Fruit fly (Drosophila melanogaster) whole organism, prepupa: ENCODE measurements around the gene Pi3K21B.

Experiments used
- Blimp-1 ChIP-seq: fragments of 200-800 bp; sonication (Bioruptor generic); optimal IDR thresholded peaks from 3 replicates; lab custom pipeline; 2017; ENCODE audit warnings: missing biosample characterization, missing genetic modification characterization, mild to moderate bottlenecking, moderate library complexity, missing genetic modification reagents
- CG1621 ChIP-seq: fragments of 200-800 bp; sonication (Bioruptor generic); optimal IDR thresholded peaks from 3 replicates; lab custom pipeline; 2018; ENCODE audit warnings: missing biosample characterization, mild to moderate bottlenecking, missing genetic modification characterization
- CG3032 ChIP-seq: fragments of 200-800 bp; optimal IDR thresholded peaks from 2 replicates; lab custom pipeline; 2019; ENCODE audit warnings: missing biosample characterization, mild to moderate bottlenecking, missing genetic modification characterization, moderate library complexity
- CG32006 ChIP-seq: fragments of 200-800 bp; sonication (Bioruptor generic); optimal IDR thresholded peaks from 3 replicates; lab custom pipeline; 2017; ENCODE audit warnings: missing biosample characterization, mild to moderate bottlenecking, missing genetic modification characterization
- CG3919 ChIP-seq: fragments of 200-800 bp; sonication (Bioruptor generic); optimal IDR thresholded peaks from 3 replicates; lab custom pipeline; 2016; ENCODE audit warnings: missing biosample characterization, missing genetic modification characterization
- CG4318 ChIP-seq: fragments of 200-800 bp; sonication (Bioruptor generic); optimal IDR thresholded peaks from 3 replicates; lab custom pipeline; 2017; ENCODE audit warnings: missing biosample characterization, mild to moderate bottlenecking, missing genetic modification characterization
- CG6792 ChIP-seq: fragments of 200-800 bp; sonication (Bioruptor generic); optimal IDR thresholded peaks from 3 replicates; lab custom pipeline; 2016; ENCODE audit warnings: missing biosample characterization, missing genetic modification characterization
- CG6808 ChIP-seq: fragments of 200-800 bp; sonication (Bioruptor generic); optimal IDR thresholded peaks from 3 replicates; lab custom pipeline; 2017; ENCODE audit warnings: missing biosample characterization, missing genetic modification characterization, mild to moderate bottlenecking, moderate library complexity, missing genetic modification reagents
- CG8119 ChIP-seq: fragments of 200-800 bp; sonication (Bioruptor generic); IDR thresholded peaks from 3 replicates; pipeline ENCODE4 v1.3.6; 2022; ENCODE audit warnings: missing biosample characterization, missing genetic modification characterization
- CG8319 ChIP-seq: fragments of 200-800 bp; sonication (Bioruptor generic); optimal IDR thresholded peaks from 3 replicates; lab custom pipeline; 2016; ENCODE audit warnings: missing biosample characterization, missing genetic modification characterization
- Hr39 ChIP-seq: fragments of 200-800 bp; sonication (Bioruptor generic); optimal IDR thresholded peaks from 2 replicates; lab custom pipeline; 2016; ENCODE audit warnings: missing biosample characterization, missing genetic modification characterization
- Lpt ChIP-seq: fragments of 200-800 bp; sonication (Bioruptor generic); optimal IDR thresholded peaks from 3 replicates; lab custom pipeline; 2016; ENCODE audit warnings: missing biosample characterization, missing genetic modification characterization
- Sox14 ChIP-seq: fragments of 200-800 bp; sonication (Bioruptor generic); optimal IDR thresholded peaks from 3 replicates; lab custom pipeline; 2016; ENCODE audit warnings: missing biosample characterization, missing genetic modification characterization
- achi ChIP-seq: fragments of 200-800 bp; sonication (Bioruptor generic); optimal IDR thresholded peaks from 3 replicates; lab custom pipeline; 2016; ENCODE audit warnings: missing biosample characterization, missing genetic modification characterization
- dac ChIP-seq: fragments of 200-800 bp; sonication (Bioruptor generic); optimal IDR thresholded peaks from 2 replicates; lab custom pipeline; 2017; ENCODE audit warnings: missing biosample characterization, mild to moderate bottlenecking, missing genetic modification characterization
- fd59A ChIP-seq: fragments of 200-800 bp; sonication (Bioruptor generic); optimal IDR thresholded peaks from 2 replicates; lab custom pipeline; 2017; ENCODE audit warnings: missing biosample characterization, mild to moderate bottlenecking, missing genetic modification characterization, missing genetic modification reagents
- pdm3 ChIP-seq: fragments of 200-800 bp; sonication (Bioruptor generic); optimal IDR thresholded peaks from 3 replicates; lab custom pipeline; 2016; ENCODE audit warnings: missing biosample characterization, missing genetic modification characterization
- salr ChIP-seq, 2 experiments: fragments of 200-800 bp; sonication (Bioruptor generic); optimal IDR thresholded peaks; 3 replicates each; lab custom pipeline; 2016 to 2018; ENCODE audit warnings: missing biosample characterization in 2 of 2, missing genetic modification characterization in 2 of 2, mild to moderate bottlenecking in 1 of 2

The Pi3K21B gene

DNA sequence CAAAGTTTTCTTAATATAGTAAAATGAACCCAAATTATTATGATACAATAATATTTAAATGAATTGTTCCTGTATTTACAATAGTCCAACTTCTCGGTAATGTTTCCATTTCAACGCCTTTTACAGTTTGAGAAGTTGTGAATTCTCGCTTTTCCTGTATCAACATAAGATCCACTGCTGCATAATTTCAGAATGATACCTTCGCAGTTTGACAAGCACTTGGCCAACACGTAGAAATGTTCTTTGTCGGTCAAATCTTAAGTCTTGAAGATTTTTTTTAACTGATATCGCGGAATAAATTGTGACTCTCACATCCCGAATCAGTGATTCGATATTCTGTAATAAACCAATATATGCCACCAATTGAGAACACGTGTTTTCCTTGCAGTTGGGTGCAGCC is 49.9 kb downstream of the Pi3K21B start:
- TF ChIP-seq dac (GFP tag; lab: Kevin White, UChicago), result no peak
- no peak for TF ChIP-seq Hr39 (GFP tag; lab: Kevin White, UChicago)
- no peak for TF ChIP-seq Lpt (GFP tag; lab: Kevin White, UChicago)
- TF ChIP-seq CG6808, result no peak
- TF ChIP-seq CG3919 (GFP tag; lab: Kevin White, UChicago), result no peak
- TF ChIP-seq Blimp-1 (GFP tag; lab: Kevin White, UChicago), result no peak
- no peak for TF ChIP-seq CG4318 (GFP tag; lab: Kevin White, UChicago)
- no peak for TF ChIP-seq fd59A (GFP tag; lab: Kevin White, UChicago)
- TF ChIP-seq salr (GFP tag; optimal IDR thresholded peaks at IDR 0.05; lab: Kevin White, UChicago), result no peak
- TF ChIP-seq CG6792 (GFP tag; lab: Kevin White, UChicago), result no peak
- no peak for TF ChIP-seq CG8319 (GFP tag; lab: Kevin White, UChicago)
- TF ChIP-seq achi (GFP tag; lab: Kevin White, UChicago), result no peak
- TF ChIP-seq pdm3 (GFP tag; lab: Kevin White, UChicago), result no peak
- no peak for TF ChIP-seq Sox14 (GFP tag; lab: Kevin White, UChicago)
- no peak for TF ChIP-seq CG32006 (GFP tag; lab: Kevin White, UChicago)
- TF ChIP-seq CG1621 (tag; lab: Kevin White, UChicago), result no peak
- no peak for TF ChIP-seq CG3032 (tag; lab: Kevin White, UChicago)
- no peak for TF ChIP-seq CG8119 (GFP tag; lab: Robert Waterston, UW)
